Worm (Caenorhabditis elegans): Measurements from ENCODE around the gene srt-65.

The srt-65 gene

ce11 chrV:5192501-5192900 is 19.8 kb upstream of the srt-65 start, which contains the start of gene C03A7.13:
Gene C03A7.13, minus strand, starts transcription at chrV:5192543.
- TF ChIP-seq dpff-1 (tag; optimal IDR thresholded peaks at IDR 0.05), result no peak
- TF ChIP-seq tbp1 (GFP tag; optimal IDR thresholded peaks at IDR 0.05), result peak; percentile 8
- TF ChIP-seq aptf-2 (GFP tag; conservative IDR thresholded peaks at IDR 0.05), result no peak
- TF ChIP-seq let-607 (tag; optimal IDR thresholded peaks at IDR 0.05), result peak in 1 of 2 experiments; percentile 30
- no peak for TF ChIP-seq mel-28 (tag; optimal IDR thresholded peaks at IDR 0.05; ENCODE audit: borderline replicate concordance)
- TF ChIP-seq pbrm-1 (GFP tag; IDR thresholded peaks at IDR 0.05), result no peak
- TF ChIP-seq unc-62 (GFP tag; optimal IDR thresholded peaks at IDR 0.05), result peak; percentile 93
- no peak for TF ChIP-seq ets-4 (GFP tag; optimal IDR thresholded peaks at IDR 0.05)
- TF ChIP-seq atf-7 (tag; optimal IDR thresholded peaks at IDR 0.05), result peak; percentile 26
- TF ChIP-seq ztf-3 (GFP tag; optimal IDR thresholded peaks at IDR 0.05), result no peak
- TF ChIP-seq pha-4 (tag; optimal IDR thresholded peaks at IDR 0.05), result peak; percentile 9
- TF ChIP-seq cebp-1 (GFP tag; IDR thresholded peaks at IDR 0.05), result no peak
- peak; percentile 34 for TF ChIP-seq cebp-1 (tag; optimal IDR thresholded peaks at IDR 0.05)
- TF ChIP-seq nhr-80 (tag; optimal IDR thresholded peaks at IDR 0.05), result peak; percentile 87
- no peak for TF ChIP-seq lin-35 (GFP tag; optimal IDR thresholded peaks at IDR 0.05)
- TF ChIP-seq rcor-1 (GFP tag; IDR thresholded peaks at IDR 0.05), result no peak
- 0 out of 2 replicates have a peak, but pooled peaks have one; percentile 29 for TF ChIP-seq egl-44 (GFP tag; IDR thresholded peaks at IDR 0.05)
- no peak for TF ChIP-seq nfyb-1 (GFP tag; IDR thresholded peaks at IDR 0.05)

ce11 chrV:5181612-5182011 is 8.9 kb upstream of the srt-65 start, which contains the start of gene C03A7.2:
Gene C03A7.2, plus strand, starts transcription at chrV:5181912.
- TF ChIP-seq snpc-3.4 (tag; optimal IDR thresholded peaks at IDR 0.05) (no peak), mxl-1 (tag; optimal IDR thresholded peaks at IDR 0.05) (no peak), Y79H2A.3 (GFP tag; conservative IDR thresholded peaks at IDR 0.05) (no peak), hmg-20 (GFP tag; IDR thresholded peaks at IDR 0.05) (no peak), ztf-18 (tag; optimal IDR thresholded peaks at IDR 0.05) (no peak), lin-54 (GFP tag; optimal IDR thresholded peaks at IDR 0.05) (no peak), attf-5 (GFP tag; optimal IDR thresholded peaks at IDR 0.05) (no peak), C17E4.6 (GFP tag; IDR thresholded peaks at IDR 0.05) (no peak), F23B12.7 (tag; optimal IDR thresholded peaks at IDR 0.05; ENCODE audit: insufficient read depth) (no peak), dpl-1 (GFP tag; optimal IDR thresholded peaks at IDR 0.05) (no peak), aptf-3 (GFP tag; IDR thresholded peaks at IDR 0.05) (no peak), lin-35 (GFP tag; optimal IDR thresholded peaks at IDR 0.05) (no peak), ceh-100 (GFP tag; IDR thresholded peaks at IDR 0.05) (no peak), B0035.1 (tag; optimal IDR thresholded peaks at IDR 0.05) (no peak), attf-6 (GFP tag; IDR thresholded peaks at IDR 0.05) (no peak), snpc-1.1 (tag; optimal IDR thresholded peaks at IDR 0.05; ENCODE audit: insufficient read depth) (no peak)

ce11 chrV:5178051-5178450 is 5.3 kb upstream of the srt-65 start:
- TF ChIP-seq hrde-1 (tag; optimal IDR thresholded peaks at IDR 0.05; ENCODE audit: borderline replicate concordance) (no peak), nhr-80 (tag; optimal IDR thresholded peaks at IDR 0.05) (peak; percentile 13), lin-26 (GFP tag; IDR thresholded peaks at IDR 0.05) (no peak), egl-18 (GFP tag; IDR thresholded peaks at IDR 0.05) (no peak), B0336.3 (GFP tag; IDR thresholded peaks at IDR 0.05) (no peak)

Measured in whole organism, young adult.